Fruit fly (Drosophila melanogaster) S2 (cell line): ENCODE results near the gene CG31807.

Experiments used
- CG8478 ChIP-seq: fragments of >200 bp; optimal IDR thresholded peaks from 2 replicates; lab custom pipeline; 2018
- CTCF ChIP-seq, 2 experiments: fragments of >200 bp; optimal IDR thresholded peaks; 2 replicates each; lab custom pipeline; 2018

DNA sequence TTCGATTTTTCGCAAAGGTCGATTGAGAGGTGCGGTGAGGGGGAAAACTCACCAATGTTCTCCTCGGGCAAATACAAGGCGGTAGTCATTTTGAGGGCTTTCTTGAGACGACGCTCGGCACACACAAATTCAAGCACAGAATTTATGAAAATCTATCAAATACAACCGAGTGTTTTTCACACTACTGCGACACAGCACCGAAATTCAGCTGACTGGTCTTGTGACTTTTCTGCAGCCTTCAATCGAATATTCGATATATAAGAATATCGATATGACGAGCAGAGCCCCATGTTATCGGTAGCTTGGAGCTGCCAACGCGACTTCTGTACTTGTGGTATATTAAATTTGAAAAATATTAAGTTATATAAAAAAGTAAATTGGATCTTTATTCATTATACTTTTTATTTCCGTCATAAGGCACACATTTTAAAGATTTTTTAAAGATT is 43.8 kb upstream of the CG31807 start, which contains the start of gene VhaSFD:
- TF ChIP-seq CG8478 = no peak
- TF ChIP-seq CTCF (optimal IDR thresholded peaks at IDR 0.05; lab: Kevin White, UChicago) = no peak
